Fruit fly (Drosophila melanogaster): ENCODE results near the gene beta-Spec.

Gene beta-Spec

dm6 chrX:17698864-17699504, 41.8 kb downstream of the beta-Spec start (continued):
- peak; percentile 87 for TF ChIP-seq CG3032 (tag; optimal IDR thresholded peaks at IDR 0.05)
- TF ChIP-seq CG6808 (GFP tag; optimal IDR thresholded peaks at IDR 0.05), result peak; percentile 92
- peak; percentile 90 for TF ChIP-seq Smox (GFP tag; optimal IDR thresholded peaks at IDR 0.05)
- TF ChIP-seq Eip78C (GFP tag), result peak; percentile 98
- peak; percentile 58 to 87 for TF ChIP-seq salr (GFP tag; optimal IDR thresholded peaks at IDR 0.05)
- TF ChIP-seq CG6163 (GFP tag; IDR thresholded peaks at IDR 0.05), result peak; percentile 74; the same call in 2 of the 3 replicates
- peak; percentile 89 for TF ChIP-seq CG8632 (GFP tag; optimal IDR thresholded peaks at IDR 0.05)
- peak; percentile 76 for TF ChIP-seq CG7368 (GFP tag; optimal IDR thresholded peaks at IDR 0.05)
- peak; percentile 94 for TF ChIP-seq topi (GFP tag; optimal IDR thresholded peaks at IDR 0.05)
- peak; percentile 74; the same call in 2 of the 3 replicates for TF ChIP-seq eg (GFP tag; IDR thresholded peaks at IDR 0.05)
- peak; percentile 76 for TF ChIP-seq Sox15 (GFP tag; optimal IDR thresholded peaks at IDR 0.05)
- TF ChIP-seq CG10631 (GFP tag; optimal IDR thresholded peaks at IDR 0.05), result peak; percentile 87
- TF ChIP-seq Hr4 (GFP tag; optimal IDR thresholded peaks at IDR 0.05), result peak; percentile 89
- peak; percentile 89 for TF ChIP-seq Eip75B (GFP tag; optimal IDR thresholded peaks at IDR 0.05)
- peak; percentile 93 for TF ChIP-seq lz (GFP tag; optimal IDR thresholded peaks at IDR 0.05)
- peak; percentile 70 for TF ChIP-seq fkh (GFP tag; optimal IDR thresholded peaks at IDR 0.05)
- no peak for TF ChIP-seq Hr38 (GFP tag; optimal IDR thresholded peaks at IDR 0.05)
- TF ChIP-seq ss (GFP tag; optimal IDR thresholded peaks at IDR 0.05), result peak; percentile 89 to 92
- TF ChIP-seq vri (GFP tag; optimal IDR thresholded peaks at IDR 0.05), result peak; percentile 77
- peak; percentile 79 for TF ChIP-seq Eip93F (GFP tag; optimal IDR thresholded peaks at IDR 0.05)
- peak; percentile 86 for TF ChIP-seq acj6 (GFP tag; optimal IDR thresholded peaks at IDR 0.05)
- peak; percentile 57 for TF ChIP-seq fd85E (GFP tag; optimal IDR thresholded peaks at IDR 0.05)
- peak; percentile 92 for TF ChIP-seq CG15336 (GFP tag; IDR thresholded peaks at IDR 0.05)
- peak; percentile 83 for TF ChIP-seq Ets96B (tag; optimal IDR thresholded peaks at IDR 0.05)
- peak; percentile 79 for TF ChIP-seq dsx (GFP tag; optimal IDR thresholded peaks at IDR 0.05; ENCODE audit: poor library complexity, severe bottlenecking)
- TF ChIP-seq Hr39 (GFP tag; optimal IDR thresholded peaks at IDR 0.05), result peak; percentile 87
- TF ChIP-seq pdm3 (GFP tag; optimal IDR thresholded peaks at IDR 0.05), result peak; percentile 92
- TF ChIP-seq esn (GFP tag; optimal IDR thresholded peaks at IDR 0.05), result peak; percentile 94
- TF ChIP-seq achi (GFP tag; optimal IDR thresholded peaks at IDR 0.05), result peak; percentile 88
- TF ChIP-seq CG10669 (GFP tag; optimal IDR thresholded peaks at IDR 0.05), result peak; percentile 86
- TF ChIP-seq CG11294 (GFP tag; IDR thresholded peaks at IDR 0.05), result peak; percentile 68; the same call in 1 of the 2 replicates
- TF ChIP-seq fd59A (GFP tag; optimal IDR thresholded peaks at IDR 0.05), result peak; percentile 84
- TF ChIP-seq CG11762 (GFP tag; optimal IDR thresholded peaks at IDR 0.05; ENCODE audit: insufficient read depth), result peak; percentile 79
- TF ChIP-seq CG32006 (GFP tag; optimal IDR thresholded peaks at IDR 0.05), result peak; percentile 95
- peak; percentile 85 for TF ChIP-seq CG8319 (GFP tag; optimal IDR thresholded peaks at IDR 0.05)
- TF ChIP-seq CG31627 (GFP tag; optimal IDR thresholded peaks at IDR 0.05), result peak; percentile 88
- TF ChIP-seq Sox102F (GFP tag; optimal IDR thresholded peaks at IDR 0.05), result peak; percentile 92
- peak; percentile 82 for TF ChIP-seq Ets21C (GFP tag; optimal IDR thresholded peaks at IDR 0.05)

dm6 chrX:17702738-17703570, 45.8 kb downstream of the beta-Spec start, which contains the start of the genes CG8188 and par-6:
Gene CG8188, minus strand, starts transcription at chrX:17703024.
Gene par-6, plus strand, starts transcription at chrX:17703352.
- TF ChIP-seq CG8632 (GFP tag; optimal IDR thresholded peaks at IDR 0.05) (peak; percentile 78), svp (GFP tag) (peak; percentile 94), Eip93F (GFP tag; optimal IDR thresholded peaks at IDR 0.05) (peak; percentile 70), Eip78C (GFP tag) (peak; percentile 93), CG6792 (GFP tag; optimal IDR thresholded peaks at IDR 0.05) (peak; percentile 87), Ets21C (GFP tag; optimal IDR thresholded peaks at IDR 0.05) (peak; percentile 87), CG15336 (GFP tag; IDR thresholded peaks at IDR 0.05) (peak; percentile 77), fd59A (GFP tag; optimal IDR thresholded peaks at IDR 0.05) (peak; percentile 69), CG9139 (GFP tag; optimal IDR thresholded peaks at IDR 0.05) (peak; percentile 64), CG11762 (GFP tag; optimal IDR thresholded peaks at IDR 0.05; ENCODE audit: insufficient read depth) (peak; percentile 78), net (GFP tag; optimal IDR thresholded peaks at IDR 0.05) (peak; percentile 84), achi (GFP tag; optimal IDR thresholded peaks at IDR 0.05) (peak; percentile 85), CG6854 (GFP tag; optimal IDR thresholded peaks at IDR 0.05) (peak; percentile 76), CG32006 (GFP tag; optimal IDR thresholded peaks at IDR 0.05) (peak; percentile 83), CG6276 (GFP tag; optimal IDR thresholded peaks at IDR 0.05) (no peak), acj6 (GFP tag; optimal IDR thresholded peaks at IDR 0.05) (peak; percentile 87), CG7368 (GFP tag; optimal IDR thresholded peaks at IDR 0.05) (peak; percentile 88), Lpt (GFP tag; optimal IDR thresholded peaks at IDR 0.05) (peak; percentile 71), Met (GFP tag; optimal IDR thresholded peaks at IDR 0.05) (peak; percentile 93), dac (GFP tag; optimal IDR thresholded peaks at IDR 0.05) (peak; percentile 68)
